Worm (Caenorhabditis elegans) whole organism, late embryonic: ENCODE measurements around the gene gba-2.

Experiments used
- K09A11.1 ChIP-seq: sonication (generic microtip); optimal IDR thresholded peaks from 2 replicates; lab custom pipeline; 2017; ENCODE audit warnings: antibody characterized with exemption, mild to moderate bottlenecking, missing genetic modification characterization, missing compliant biosample characterization; ENCODE audit not compliant: insufficient read depth
- ama-1 ChIP-seq: fragments of 150-350 bp; optimal IDR thresholded peaks from 2 replicates; lab custom pipeline; 2014
- ceh-18 ChIP-seq: sonication (generic microtip); optimal IDR thresholded peaks from 2 replicates; lab custom pipeline; 2016; ENCODE audit warnings: missing genetic modification characterization, missing compliant biosample characterization
- ceh-30 ChIP-seq: fragments of 150-350 bp; optimal IDR thresholded peaks from 2 replicates; lab custom pipeline; 2014; ENCODE audit warnings: missing biosample characterization, missing genetic modification characterization
- che-1 ChIP-seq: sonication (generic microtip); optimal IDR thresholded peaks from 2 replicates; lab custom pipeline; 2016; ENCODE audit warnings: mild to moderate bottlenecking, missing genetic modification characterization, missing compliant biosample characterization
- fkh-10 ChIP-seq: fragments of 150-350 bp; optimal IDR thresholded peaks from 2 replicates; lab custom pipeline; 2014; ENCODE audit warnings: missing biosample characterization, missing genetic modification reagents, missing genetic modification characterization
- hlh-8 ChIP-seq: sonication (generic microtip); optimal IDR thresholded peaks from 2 replicates; lab custom pipeline; 2016; ENCODE audit warnings: missing genotype, missing genetic modification characterization, missing compliant biosample characterization
- nfya-1 ChIP-seq: sonication (generic microtip); optimal IDR thresholded peaks from 2 replicates; lab custom pipeline; 2017; ENCODE audit warnings: missing genetic modification characterization, mild to moderate bottlenecking, missing compliant biosample characterization, antibody characterized with exemption, moderate library complexity
- pag-3 ChIP-seq: sonication (generic microtip); optimal IDR thresholded peaks from 2 replicates; lab custom pipeline; 2016; ENCODE audit warnings: missing compliant biosample characterization, missing genetic modification characterization, borderline replicate concordance
- pha-4 ChIP-seq: fragments of 150-350 bp; optimal IDR thresholded peaks from 2 replicates; lab custom pipeline; 2018; ENCODE audit warnings: missing biosample characterization, missing genetic modification reagents, missing genetic modification characterization
- pros-1 ChIP-seq: fragments of 150-350 bp; optimal IDR thresholded peaks from 2 replicates; lab custom pipeline; 2014; ENCODE audit warnings: missing biosample characterization, missing genetic modification reagents, missing genetic modification characterization
- ref-2 ChIP-seq: sonication (generic microtip); optimal IDR thresholded peaks from 2 replicates; lab custom pipeline; 2016; ENCODE audit warnings: missing genetic modification characterization, missing compliant biosample characterization
- sdc-2 ChIP-seq: sonication (generic microtip); optimal IDR thresholded peaks from 2 replicates; lab custom pipeline; 2016; ENCODE audit warnings: missing genotype, missing genetic modification characterization, missing compliant biosample characterization

DNA sequence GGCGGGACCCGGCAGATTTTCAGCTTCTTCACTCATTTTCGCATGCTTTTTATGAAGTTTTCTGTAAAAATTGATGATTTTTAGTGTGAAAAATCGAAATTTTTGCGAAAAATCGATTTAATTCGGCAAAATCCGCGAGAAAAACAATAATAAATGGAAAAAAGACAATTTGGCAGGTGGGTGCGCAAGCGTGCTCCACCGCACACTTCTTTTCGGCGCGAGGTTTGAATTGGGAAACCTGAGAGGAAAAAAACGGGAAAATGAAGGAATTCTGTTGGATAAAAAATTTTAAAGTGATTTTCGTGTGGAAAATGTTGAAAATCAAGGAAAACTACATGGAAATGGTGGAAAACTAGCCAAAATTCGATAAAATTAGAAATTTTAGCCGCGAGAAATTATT, 17.8 kb upstream of the gba-2 start, which contains the start of gene Y59C2A.2:
- TF ChIP-seq ceh-18 (tag; lab: Kevin White, UChicago) (no peak), sdc-2 (no peak), K09A11.1 (tag; lab: Kevin White, UChicago) (no peak), pha-4 (tag; lab: Kevin White, UChicago) (no peak), hlh-8 (no peak), ref-2 (tag; lab: Kevin White, UChicago) (no peak), nfya-1 (tag; lab: Kevin White, UChicago) (no peak), ceh-30 (tag; lab: Kevin White, UChicago) (no peak), pros-1 (tag; lab: Kevin White, UChicago) (no peak), pag-3 (tag; lab: Kevin White, UChicago) (no peak), ama-1 (lab: Kevin White, UChicago) (no peak), che-1 (tag; lab: Kevin White, UChicago) (no peak), fkh-10 (no peak)
